Worm (Caenorhabditis elegans) whole organism, midembryonic: ENCODE measurements around the gene let-716.

Experiments
- T22C8.4 ChIP-seq: fragments of 200-800 bp; sonication (Bioruptor generic); IDR thresholded peaks from 2 replicates; pipeline ENCODE4 v1.3.6; 2022; ENCODE audit warnings: missing genetic modification characterization, missing compliant biosample characterization
- cog-1 ChIP-seq: sonication (generic microtip); optimal IDR thresholded peaks from 2 replicates; lab custom pipeline; 2016; ENCODE audit warnings: missing genetic modification characterization, missing compliant biosample characterization
- flt-1 ChIP-seq: fragments of 200-800 bp; sonication (Bioruptor generic); IDR thresholded peaks from 2 replicates; pipeline ENCODE4 v1.3.6; 2022; ENCODE audit warnings: missing genetic modification characterization, missing compliant biosample characterization
- klf-2 ChIP-seq: fragments of 200-800 bp; sonication (Bioruptor generic); conservative IDR thresholded peaks from 2 replicates; pipeline ENCODE4 v1.3.6; 2022; ENCODE audit warnings: missing genetic modification reagents, missing genetic modification characterization, missing compliant biosample characterization
- med-1 ChIP-seq: sonication (generic microtip); optimal IDR thresholded peaks from 2 replicates; lab custom pipeline; 2017; ENCODE audit warnings: missing genetic modification characterization, mild to moderate bottlenecking, missing compliant biosample characterization, antibody characterized with exemption, missing genetic modification reagents; ENCODE audit not compliant: insufficient read depth
- ref-1 ChIP-seq: fragments of 200-800 bp; sonication (Bioruptor generic); conservative IDR thresholded peaks from 2 replicates; pipeline ENCODE4 v1.3.6; 2022; ENCODE audit warnings: missing genetic modification reagents, missing genetic modification characterization, missing compliant biosample characterization
- tab-1 ChIP-seq: fragments of 200-800 bp; sonication (Bioruptor generic); IDR thresholded peaks from 2 replicates; pipeline ENCODE4 v1.3.6; 2022; ENCODE audit warnings: missing genetic modification characterization, missing compliant biosample characterization
- ztf-23 ChIP-seq: fragments of 200-800 bp; sonication (Bioruptor generic); IDR thresholded peaks from 2 replicates; pipeline ENCODE4 v1.3.6; 2022; ENCODE audit warnings: missing genetic modification reagents, missing genetic modification characterization, missing compliant biosample characterization
- ztf-29 ChIP-seq: fragments of 200-800 bp; sonication (Bioruptor generic); IDR thresholded peaks from 2 replicates; pipeline ENCODE4 v1.3.6; 2022; ENCODE audit warnings: missing genetic modification reagents, missing genetic modification characterization, missing compliant biosample characterization

let-716 gene

ce11 chrIII:6390644-6391043 is 7.3 kb downstream of the let-716 start, which contains the start of gene smrc-1:
Gene smrc-1 (plus strand): TSS chrIII:6390944.
- no peak for TF ChIP-seq T22C8.4
- no peak for TF ChIP-seq ztf-29 (GFP tag; lab: Robert Waterston, UW)
- no peak for TF ChIP-seq cog-1 (tag; lab: Kevin White, UChicago)
- no peak for TF ChIP-seq tab-1 (GFP tag; lab: Robert Waterston, UW)
- TF ChIP-seq klf-2: no peak
- TF ChIP-seq med-1: no peak
- TF ChIP-seq ref-1 (GFP tag; lab: Robert Waterston, UW): no peak
- no peak for TF ChIP-seq ztf-23 (GFP tag; lab: Robert Waterston, UW)
- no peak for TF ChIP-seq flt-1

- TF ChIP-seq cog-1 (tag; lab: Kevin White, UChicago) (no peak), ref-1 (GFP tag; lab: Robert Waterston, UW) (no peak), med-1 (no peak), ztf-29 (GFP tag; lab: Robert Waterston, UW) (no peak), klf-2 (no peak), ztf-23 (GFP tag; lab: Robert Waterston, UW) (no peak), T22C8.4 (no peak), flt-1 (no peak), tab-1 (GFP tag; lab: Robert Waterston, UW) (no peak)
Measured at ce11 chrIII:6395706-6396232, 12.4 kb downstream of the let-716 start, which contains the start of gene oatr-1. Gene oatr-1 (minus strand): TSS chrIII:6396182.

ce11 chrIII:6396381-6396780 is 13.0 kb downstream of the let-716 start:
- TF ChIP-seq klf-2: no peak

- TF ChIP-seq ztf-23 (GFP tag; lab: Robert Waterston, UW) (no peak), ref-1 (GFP tag; lab: Robert Waterston, UW) (no peak), tab-1 (GFP tag; lab: Robert Waterston, UW) (no peak), ztf-29 (GFP tag; lab: Robert Waterston, UW) (no peak), cog-1 (tag; lab: Kevin White, UChicago) (no peak), med-1 (no peak), flt-1 (no peak), T22C8.4 (no peak), klf-2 (no peak)
Measured at ce11 chrIII:6398124-6398523, 14.8 kb downstream of the let-716 start.

ce11 chrIII:6399424-6399823 is 16.1 kb downstream of the let-716 start:
- TF ChIP-seq ref-1 (GFP tag; lab: Robert Waterston, UW) (no peak), T22C8.4 (no peak), klf-2 (no peak), flt-1 (no peak), tab-1 (GFP tag; lab: Robert Waterston, UW) (no peak), ztf-29 (GFP tag; lab: Robert Waterston, UW) (no peak), cog-1 (tag; lab: Kevin White, UChicago) (no peak), med-1 (no peak), ztf-23 (GFP tag; lab: Robert Waterston, UW) (no peak)

DNA sequence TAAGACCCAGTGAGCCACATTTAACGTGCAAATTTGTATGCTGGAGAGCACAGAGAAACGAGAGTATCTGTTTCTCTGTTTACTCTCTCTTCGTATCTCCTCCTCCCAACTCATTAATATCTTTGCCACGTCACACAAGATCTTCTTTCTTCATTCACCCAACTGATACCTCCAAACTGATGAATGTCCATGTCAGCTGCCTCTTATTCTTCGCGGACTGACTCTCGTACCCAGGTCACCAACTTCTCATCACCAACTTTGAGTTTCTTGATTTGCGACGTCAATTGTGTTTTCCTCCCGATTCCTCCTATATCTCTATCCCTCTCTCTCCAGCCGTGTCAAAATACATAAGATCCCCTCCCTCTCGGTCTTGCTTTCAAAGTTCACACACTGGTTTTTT is 19.0 kb downstream of the let-716 start:
- TF ChIP-seq ztf-29 (GFP tag; lab: Robert Waterston, UW): no peak
- TF ChIP-seq ref-1 (GFP tag; lab: Robert Waterston, UW): no peak
- no peak for TF ChIP-seq T22C8.4
- no peak for TF ChIP-seq tab-1 (GFP tag; lab: Robert Waterston, UW)
- TF ChIP-seq med-1: no peak
- TF ChIP-seq cog-1 (tag; lab: Kevin White, UChicago): no peak
- TF ChIP-seq flt-1: no peak
- no peak for TF ChIP-seq klf-2
- TF ChIP-seq ztf-23 (GFP tag; lab: Robert Waterston, UW): no peak

ce11 chrIII:6402810-6403209 is 19.5 kb downstream of the let-716 start:
- no peak for TF ChIP-seq tab-1 (GFP tag; lab: Robert Waterston, UW)
- TF ChIP-seq med-1: no peak

- TF ChIP-seq T22C8.4: no peak
- TF ChIP-seq ztf-29 (GFP tag; lab: Robert Waterston, UW): no peak
- no peak for TF ChIP-seq flt-1
- no peak for TF ChIP-seq ref-1 (GFP tag; lab: Robert Waterston, UW)
- no peak for TF ChIP-seq med-1
- no peak for TF ChIP-seq tab-1 (GFP tag; lab: Robert Waterston, UW)
Measured at ce11 chrIII:6405121-6405520, 21.8 kb downstream of the let-716 start.

ce11 chrIII:6406829-6407228 is 23.5 kb downstream of the let-716 start, which contains the start of gene let-756:
Gene let-756 (plus strand): TSS chrIII:6407129.
- no peak for TF ChIP-seq klf-2
- TF ChIP-seq T22C8.4: no peak
- TF ChIP-seq ref-1 (GFP tag; lab: Robert Waterston, UW): no peak
- no peak for TF ChIP-seq tab-1 (GFP tag; lab: Robert Waterston, UW)
- no peak for TF ChIP-seq flt-1
- TF ChIP-seq ztf-23 (GFP tag; lab: Robert Waterston, UW): no peak
- no peak for TF ChIP-seq ztf-29 (GFP tag; lab: Robert Waterston, UW)
- no peak for TF ChIP-seq med-1
- TF ChIP-seq cog-1 (tag; lab: Kevin White, UChicago): no peak

- no peak for TF ChIP-seq tab-1 (GFP tag; lab: Robert Waterston, UW)
- TF ChIP-seq ztf-23 (GFP tag; lab: Robert Waterston, UW): no peak
- no peak for TF ChIP-seq flt-1
- TF ChIP-seq ref-1 (GFP tag; lab: Robert Waterston, UW): no peak
- TF ChIP-seq med-1: no peak
- TF ChIP-seq T22C8.4: no peak
- no peak for TF ChIP-seq ztf-29 (GFP tag; lab: Robert Waterston, UW)
- no peak for TF ChIP-seq cog-1 (tag; lab: Kevin White, UChicago)
- no peak for TF ChIP-seq klf-2
Measured at ce11 chrIII:6411430-6411829, 28.1 kb downstream of the let-716 start.

ce11 chrIII:6411914-6412313 is 28.6 kb downstream of the let-716 start, which contains the start of gene C05D11.5:
Gene C05D11.5 (minus strand): TSS chrIII:6412014.
- TF ChIP-seq ref-1 (GFP tag; lab: Robert Waterston, UW) (no peak), ztf-23 (GFP tag; lab: Robert Waterston, UW) (no peak), T22C8.4 (no peak), med-1 (no peak), ztf-29 (GFP tag; lab: Robert Waterston, UW) (no peak), tab-1 (GFP tag; lab: Robert Waterston, UW) (no peak), cog-1 (tag; lab: Kevin White, UChicago) (no peak), klf-2 (no peak), flt-1 (no peak)
